Worm (Caenorhabditis elegans) whole organism, young adult: Measurements from ENCODE around the gene C47A4.5.

ENCODE experiments used
- B0336.3 ChIP-seq: fragments of 200-800 bp; sonication (Bioruptor generic); IDR thresholded peaks from 2 replicates; pipeline ENCODE4 v1.3.6; 2022; ENCODE audit warnings: missing genetic modification characterization, missing compliant biosample characterization
- F57A8.1 ChIP-seq: fragments of 200-800 bp; sonication (Bioruptor generic); optimal IDR thresholded peaks from 2 replicates; lab custom pipeline; 2018; ENCODE audit warnings: mild to moderate bottlenecking, missing genetic modification characterization, moderate library complexity, missing compliant biosample characterization
- bed-1 ChIP-seq: fragments of 200-800 bp; sonication (Bioruptor generic); IDR thresholded peaks from 2 replicates; pipeline ENCODE4 v1.3.6; 2022; ENCODE audit warnings: missing genetic modification reagents, missing genetic modification characterization, missing compliant biosample characterization
- bed-2 ChIP-seq: fragments of 200-800 bp; sonication (Bioruptor generic); IDR thresholded peaks from 2 replicates; pipeline ENCODE4 v1.3.6; 2022; ENCODE audit warnings: missing genetic modification reagents, missing genetic modification characterization, missing compliant biosample characterization
- chd-7 ChIP-seq: sonication (generic microtip); optimal IDR thresholded peaks from 2 replicates; lab custom pipeline; 2016; ENCODE audit warnings: mild to moderate bottlenecking, missing genetic modification characterization, moderate library complexity, missing compliant biosample characterization
- die-1 ChIP-seq: sonication (generic microtip); optimal IDR thresholded peaks from 2 replicates; lab custom pipeline; 2016; ENCODE audit warnings: missing genotype, mild to moderate bottlenecking, missing genetic modification characterization, missing compliant biosample characterization
- dpl-1 ChIP-seq: fragments of 150-350 bp; optimal IDR thresholded peaks from 2 replicates; lab custom pipeline; 2014; ENCODE audit warnings: missing biosample characterization, missing genetic modification reagents, missing genetic modification characterization
- egl-44 ChIP-seq: fragments of 200-800 bp; sonication (Bioruptor generic); IDR thresholded peaks from 2 replicates; pipeline ENCODE4 v1.3.6; 2022; ENCODE audit warnings: missing genetic modification reagents, missing genetic modification characterization, missing compliant biosample characterization
- ekl-4 ChIP-seq: fragments of 200-800 bp; sonication (Bioruptor generic); IDR thresholded peaks from 2 replicates; pipeline ENCODE4 v1.3.6; 2022; ENCODE audit warnings: missing genetic modification reagents, missing genetic modification characterization, missing compliant biosample characterization
- gei-17 ChIP-seq: fragments of 200-800 bp; sonication (Bioruptor generic); optimal IDR thresholded peaks from 2 replicates; lab custom pipeline; 2018; ENCODE audit warnings: mild to moderate bottlenecking, missing genetic modification characterization, missing compliant biosample characterization
- hmg-20 ChIP-seq: fragments of 200-800 bp; sonication (Bioruptor generic); IDR thresholded peaks from 2 replicates; pipeline ENCODE4 v1.3.6; 2022; ENCODE audit warnings: missing genetic modification reagents, missing genetic modification characterization, missing compliant biosample characterization
- madf-3 ChIP-seq: fragments of 200-800 bp; sonication (Bioruptor generic); IDR thresholded peaks from 2 replicates; pipeline ENCODE4 v1.3.6; 2022; ENCODE audit warnings: missing genetic modification reagents, missing genetic modification characterization, missing compliant biosample characterization
- sea-2 ChIP-seq: fragments of 200-800 bp; sonication (Bioruptor generic); IDR thresholded peaks from 2 replicates; pipeline ENCODE4 v1.3.6; 2022; ENCODE audit warnings: missing genetic modification characterization, missing compliant biosample characterization
- unc-62 ChIP-seq: fragments of 150-350 bp; optimal IDR thresholded peaks from 2 replicates; lab custom pipeline; 2014; ENCODE audit warnings: missing biosample characterization, missing genetic modification reagents, missing genetic modification characterization

DNA sequence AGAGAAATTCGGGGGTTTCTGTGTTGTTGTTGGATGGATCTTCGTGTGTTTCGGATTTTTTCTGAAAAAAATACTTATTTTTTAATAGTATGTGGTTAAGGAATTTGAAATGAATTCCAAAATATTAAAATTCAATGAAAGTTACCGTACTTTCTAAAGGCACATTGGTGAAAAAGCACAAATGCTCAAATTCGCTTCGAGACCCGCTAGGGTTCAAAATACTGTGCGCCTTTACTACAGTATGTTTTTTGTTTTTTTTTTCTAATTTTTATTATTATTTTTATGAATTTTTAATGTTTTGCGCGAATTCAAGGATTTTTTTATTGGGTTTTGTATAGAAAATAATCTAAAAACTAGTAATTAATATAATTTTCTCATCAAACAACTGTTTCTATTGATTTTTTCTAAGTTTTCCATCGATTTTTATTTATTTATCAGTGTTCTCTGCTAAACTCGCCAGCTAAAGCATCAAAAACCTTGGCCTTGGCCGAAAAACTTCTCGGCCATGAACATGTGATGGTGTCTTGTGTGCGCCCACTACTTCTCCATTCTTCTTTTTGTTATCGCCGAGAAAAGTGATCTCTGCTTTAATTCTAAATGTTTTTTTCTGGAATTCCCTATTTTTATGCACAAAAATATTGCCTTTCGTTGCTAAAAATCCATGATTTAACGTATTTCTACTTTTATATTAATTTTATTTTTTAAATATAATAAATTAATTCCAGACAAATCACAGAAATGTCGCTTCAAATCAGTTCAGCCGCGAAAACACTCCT, 37.9 kb downstream of the C47A4.5 start, which contains the start of gene iscu-1:
- TF ChIP-seq bed-1 (GFP tag; lab: Robert Waterston, UW) (no peak), die-1 (tag; lab: Kevin White, UChicago) (no peak), hmg-20 (GFP tag; lab: Robert Waterston, UW) (no peak), gei-17 (GFP tag; lab: Kevin White, UChicago) (no peak), chd-7 (no peak), B0336.3 (GFP tag; lab: Robert Waterston, UW) (no peak), bed-2 (GFP tag; lab: Robert Waterston, UW) (no peak), sea-2 (GFP tag; lab: Robert Waterston, UW) (no peak), unc-62 (GFP tag; lab: Kevin White, UChicago) (no peak), dpl-1 (GFP tag; lab: Kevin White, UChicago) (peak; percentile 7), egl-44 (no peak), F57A8.1 (GFP tag; lab: Kevin White, UChicago) (no peak), ekl-4 (no peak), madf-3 (no peak)
